Fruit fly (Drosophila melanogaster): Measurements from ENCODE around the gene CG14671.
A peak's percentile ranks its signal among the peaks of the same experiment; 100 is the strongest.

The CG14671 gene

DNA sequence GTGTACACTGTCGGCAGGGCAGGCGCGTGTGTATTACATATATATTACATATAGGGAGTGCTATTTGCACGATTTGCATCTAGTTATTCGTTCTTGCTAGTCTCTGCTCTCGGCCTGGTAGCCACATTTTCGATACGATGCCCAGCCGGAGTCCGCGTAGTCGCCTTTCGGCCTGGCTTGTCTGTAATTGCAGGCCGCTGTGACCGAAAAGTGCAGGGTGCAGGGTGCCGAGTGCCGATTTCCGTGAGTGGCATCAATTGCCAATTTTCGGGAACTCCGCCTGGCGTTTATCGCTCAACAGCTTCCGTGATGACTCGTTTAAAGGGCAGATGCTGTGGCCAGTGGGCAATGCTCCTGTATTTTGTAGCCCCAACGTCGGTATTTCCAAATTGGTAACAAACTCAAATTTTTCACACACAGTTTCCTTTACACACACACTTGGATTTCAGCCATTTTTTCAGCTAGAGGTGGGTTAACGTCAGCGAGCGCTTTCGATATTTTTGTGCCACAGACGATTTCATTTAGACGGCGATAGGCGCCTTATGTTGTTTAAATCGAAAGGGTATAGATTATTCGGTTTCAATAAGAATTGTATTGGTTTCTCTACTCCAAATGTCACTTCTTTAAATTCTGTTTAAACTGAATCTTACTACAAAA, 23.4 kb upstream of the CG14671 start, which contains the start of gene CG2926 (continued):
- TF ChIP-seq Blimp-1 (GFP tag; optimal IDR thresholded peaks at IDR 0.05) (no peak), croc (GFP tag; conservative IDR thresholded peaks at IDR 0.05) (no peak), CG9797 (GFP tag; optimal IDR thresholded peaks at IDR 0.05) (peak; percentile 31), TFAM (GFP tag; optimal IDR thresholded peaks at IDR 0.05) (no peak), pzg (GFP tag; optimal IDR thresholded peaks at IDR 0.05) (peak; percentile 71), Atf6 (GFP tag; IDR thresholded peaks at IDR 0.05) (peak; percentile 58), Bteb2 (GFP tag; optimal IDR thresholded peaks at IDR 0.05) (no peak), tx (GFP tag; optimal IDR thresholded peaks at IDR 0.05) (peak; percentile 13), Eip74EF (GFP tag; optimal IDR thresholded peaks at IDR 0.05) (no peak), CG12104 (GFP tag; optimal IDR thresholded peaks at IDR 0.05) (no peak), ranshi (GFP tag; IDR thresholded peaks at IDR 0.05) (no peak), hb (GFP tag; IDR thresholded peaks at IDR 0.05; ENCODE audit: partially characterized antibody) (peak; percentile 84), ERR (GFP tag; optimal IDR thresholded peaks at IDR 0.05) (no peak), CG10654 (GFP tag; optimal IDR thresholded peaks at IDR 0.05) (peak; percentile 27), CG4424 (GFP tag; optimal IDR thresholded peaks at IDR 0.05) (no peak), btn (GFP tag; optimal IDR thresholded peaks at IDR 0.05) (no peak), en (GFP tag; optimal IDR thresholded peaks at IDR 0.05) (no peak), Pdp1 (GFP tag; optimal IDR thresholded peaks at IDR 0.05) (peak in 1 of 2 experiments; percentile 26), Ssrp (tag; optimal IDR thresholded peaks at IDR 0.05) (no peak), CG30431 (GFP tag; optimal IDR thresholded peaks at IDR 0.05) (no peak), CG4707 (GFP tag; optimal IDR thresholded peaks at IDR 0.05) (no peak), CG6654 (GFP tag; optimal IDR thresholded peaks at IDR 0.05) (no peak), Elba2 (GFP tag; optimal IDR thresholded peaks at IDR 0.05) (peak; percentile 93), Aef1 (GFP tag; IDR thresholded peaks at IDR 0.05) (0 out of 3 replicates have a peak, but pooled peaks have one; percentile 13), CG14667 (GFP tag; IDR thresholded peaks at IDR 0.05) (no peak), HLHmδ (GFP tag; optimal IDR thresholded peaks at IDR 0.05) (no peak), sna (GFP tag; IDR thresholded peaks at IDR 0.05; ENCODE audit: partially characterized antibody) (peak; percentile 59), CG7271 (tag; optimal IDR thresholded peaks at IDR 0.05) (no peak), CG2116 (GFP tag; optimal IDR thresholded peaks at IDR 0.05) (peak; percentile 69), Max (GFP tag; optimal IDR thresholded peaks at IDR 0.05) (no peak), trh (GFP tag; optimal IDR thresholded peaks at IDR 0.05) (no peak), Vsx1 (GFP tag; optimal IDR thresholded peaks at IDR 0.05) (no peak), Atf-2 (GFP tag; optimal IDR thresholded peaks at IDR 0.05) (peak; percentile 19), toy (GFP tag; IDR thresholded peaks at IDR 0.05) (no peak), CG13424 (tag; optimal IDR thresholded peaks at IDR 0.05) (no peak), HmgD (GFP tag; optimal IDR thresholded peaks at IDR 0.05) (peak; percentile 41), Gug (GFP tag; IDR thresholded peaks at IDR 0.05) (peak; percentile 75; the same call in 2 of the 4 replicates), Bdp1 (GFP tag; optimal IDR thresholded peaks at IDR 0.05) (no peak), schlank (tag; optimal IDR thresholded peaks at IDR 0.05) (no peak), aop (GFP tag; IDR thresholded peaks at IDR 0.05) (no peak), CG15696 (tag; optimal IDR thresholded peaks at IDR 0.05) (no peak), lola (GFP tag; optimal IDR thresholded peaks at IDR 0.05) (no peak), CG11085 (GFP tag; IDR thresholded peaks at IDR 0.05) (peak; percentile 30; the same call in 1 of the 2 replicates), lbe (GFP tag; optimal IDR thresholded peaks at IDR 0.05) (no peak), BtbVII (GFP tag; optimal IDR thresholded peaks at IDR 0.05) (no peak), cwo (GFP tag; optimal IDR thresholded peaks at IDR 0.05) (no peak), Gsc (GFP tag; IDR thresholded peaks at IDR 0.05) (no peak), NC2β (GFP tag; optimal IDR thresholded peaks at IDR 0.05) (peak; percentile 34), CG6683 (GFP tag; optimal IDR thresholded peaks at IDR 0.05) (no peak)
